Worm (Caenorhabditis elegans) whole organism, L2 larva: ENCODE data around the gene sec-20.

Experiments used
- C34F6.9 ChIP-seq: fragments of 150-350 bp; optimal IDR thresholded peaks from 2 replicates; lab custom pipeline; 2014; ENCODE audit warnings: missing biosample characterization, missing genetic modification characterization
- F13H6.1 ChIP-seq: sonication (generic microtip); optimal IDR thresholded peaks from 2 replicates; lab custom pipeline; 2016; ENCODE audit warnings: missing genetic modification characterization, missing compliant biosample characterization
- R02D3.7 ChIP-seq: fragments of 150-350 bp; optimal IDR thresholded peaks from 2 replicates; lab custom pipeline; 2014; ENCODE audit warnings: missing biosample characterization, missing genetic modification characterization
- Y55F3AM.14 ChIP-seq: fragments of 200-800 bp; sonication (Bioruptor generic); optimal IDR thresholded peaks from 2 replicates; lab custom pipeline; 2018; ENCODE audit warnings: mild to moderate bottlenecking, missing genetic modification characterization, missing compliant biosample characterization
- alr-1 ChIP-seq: fragments of 150-350 bp; optimal IDR thresholded peaks from 2 replicates; lab custom pipeline; 2014; ENCODE audit warnings: missing biosample characterization, missing genetic modification characterization
- aly-2 ChIP-seq: fragments of 150-350 bp; optimal IDR thresholded peaks from 2 replicates; lab custom pipeline; 2014; ENCODE audit warnings: missing biosample characterization, missing genetic modification characterization
- blmp-1 ChIP-seq: sonication (generic microtip); optimal IDR thresholded peaks from 2 replicates; lab custom pipeline; 2017; ENCODE audit warnings: missing genetic modification characterization, mild to moderate bottlenecking, missing compliant biosample characterization, antibody characterized with exemption, moderate library complexity; ENCODE audit not compliant: insufficient read depth
- ceh-16 ChIP-seq: fragments of 150-350 bp; optimal IDR thresholded peaks from 2 replicates; lab custom pipeline; 2014; ENCODE audit warnings: missing biosample characterization, missing genetic modification characterization
- ceh-82 ChIP-seq: fragments of 150-350 bp; optimal IDR thresholded peaks from 2 replicates; lab custom pipeline; 2014; ENCODE audit warnings: missing biosample characterization, missing genetic modification characterization
- crh-2 ChIP-seq: sonication (generic microtip); optimal IDR thresholded peaks from 2 replicates; lab custom pipeline; 2017; ENCODE audit warnings: missing biosample characterization, missing genetic modification characterization
- dmd-4 ChIP-seq: sonication (generic microtip); optimal IDR thresholded peaks from 2 replicates; lab custom pipeline; 2017; ENCODE audit warnings: missing biosample characterization, missing genetic modification characterization
- elt-3 ChIP-seq: sonication (generic microtip); optimal IDR thresholded peaks from 2 replicates; lab custom pipeline; 2017; ENCODE audit warnings: missing biosample characterization, missing genetic modification characterization
- fos-1 ChIP-seq: fragments of 150-350 bp; optimal IDR thresholded peaks from 2 replicates; lab custom pipeline; 2014; ENCODE audit warnings: missing biosample characterization, missing genetic modification characterization
- gmeb-1 ChIP-seq: fragments of 150-350 bp; optimal IDR thresholded peaks from 2 replicates; lab custom pipeline; 2014; ENCODE audit warnings: missing biosample characterization, missing genetic modification characterization
- lin-11 ChIP-seq: fragments of 150-350 bp; sonication (generic microtip); optimal IDR thresholded peaks from 2 replicates; lab custom pipeline; 2014; ENCODE audit warnings: missing biosample characterization, missing genetic modification characterization, inconsistent platforms, mixed read lengths
- lin-13 ChIP-seq: fragments of 150-350 bp; optimal IDR thresholded peaks from 2 replicates; lab custom pipeline; 2014; ENCODE audit warnings: missing biosample characterization, missing genetic modification reagents, missing genetic modification characterization
- lsy-2 ChIP-seq, 2 experiments: fragments of 150-350 bp in 1 of 2; sonication (generic microtip) in 1 of 2; optimal IDR thresholded peaks; 2 replicates each; lab custom pipeline; 2014 to 2017; ENCODE audit warnings: missing biosample characterization in 2 of 2, missing genetic modification characterization in 2 of 2
- nhr-10 ChIP-seq: sonication (generic microtip); optimal IDR thresholded peaks from 2 replicates; lab custom pipeline; 2017; ENCODE audit warnings: missing biosample characterization, missing genetic modification characterization
- nhr-11 ChIP-seq: fragments of 150-350 bp; optimal IDR thresholded peaks from 2 replicates; lab custom pipeline; 2014; ENCODE audit warnings: missing biosample characterization, missing genetic modification characterization
- nhr-12 ChIP-seq: fragments of 150-350 bp; optimal IDR thresholded peaks from 2 replicates; lab custom pipeline; 2014; ENCODE audit warnings: missing biosample characterization, missing genetic modification characterization
- nhr-129 ChIP-seq: fragments of 150-350 bp; optimal IDR thresholded peaks from 2 replicates; lab custom pipeline; 2014; ENCODE audit warnings: missing biosample characterization, missing genetic modification characterization
- nhr-21 ChIP-seq: fragments of 150-350 bp; optimal IDR thresholded peaks from 2 replicates; lab custom pipeline; 2014; ENCODE audit warnings: missing biosample characterization, missing genetic modification characterization
- nhr-23 ChIP-seq: fragments of 150-350 bp; optimal IDR thresholded peaks from 2 replicates; lab custom pipeline; 2014; ENCODE audit warnings: missing biosample characterization, missing genetic modification reagents, missing genetic modification characterization
- nhr-6 ChIP-seq: fragments of 150-350 bp; optimal IDR thresholded peaks from 2 replicates; lab custom pipeline; 2014; ENCODE audit warnings: missing biosample characterization, missing genetic modification characterization
- peb-1 ChIP-seq: fragments of 150-350 bp; optimal IDR thresholded peaks from 2 replicates; lab custom pipeline; 2014; ENCODE audit warnings: missing biosample characterization, missing genetic modification characterization
- sem-4 ChIP-seq: fragments of 150-350 bp; optimal IDR thresholded peaks from 2 replicates; lab custom pipeline; 2014; ENCODE audit warnings: missing biosample characterization, missing genetic modification reagents, missing genetic modification characterization
- skn-1 ChIP-seq: sonication (generic microtip); optimal IDR thresholded peaks from 2 replicates; lab custom pipeline; 2017; ENCODE audit warnings: missing biosample characterization, missing genetic modification characterization
- sma-3 ChIP-seq: sonication (generic microtip); optimal IDR thresholded peaks from 2 replicates; lab custom pipeline; 2016; ENCODE audit warnings: missing genetic modification reagents, missing genetic modification characterization, missing compliant biosample characterization
- sma-9 ChIP-seq, 2 experiments: fragments of 150-350 bp in 1 of 2; sonication (generic microtip) in 1 of 2; optimal IDR thresholded peaks; 2 replicates each; lab custom pipeline; 2014 to 2016; ENCODE audit warnings: missing genetic modification characterization in 2 of 2, mild to moderate bottlenecking in 1 of 2, missing biosample characterization in 1 of 2, missing compliant biosample characterization in 1 of 2, missing genetic modification reagents in 1 of 2, moderate library complexity in 1 of 2
- snpc-4 ChIP-seq: fragments of 150-350 bp; optimal IDR thresholded peaks from 2 replicates; lab custom pipeline; 2014; ENCODE audit warnings: missing biosample characterization, missing genetic modification characterization
- unc-39 ChIP-seq: fragments of 150-350 bp; optimal IDR thresholded peaks from 2 replicates; lab custom pipeline; 2014; ENCODE audit warnings: missing biosample characterization, missing genetic modification characterization
- unc-55 ChIP-seq: fragments of 150-350 bp; sonication (generic microtip); optimal IDR thresholded peaks from 3 replicates; lab custom pipeline; 2014; ENCODE audit warnings: missing biosample characterization, missing genetic modification reagents, missing genetic modification characterization
- unc-62 ChIP-seq: fragments of 150-350 bp; optimal IDR thresholded peaks from 2 replicates; lab custom pipeline; 2014; ENCODE audit warnings: missing biosample characterization, missing genetic modification reagents, missing genetic modification characterization
- zag-1 ChIP-seq: fragments of 150-350 bp; optimal IDR thresholded peaks from 2 replicates; lab custom pipeline; 2014; ENCODE audit warnings: missing biosample characterization, missing genetic modification characterization
- ztf-11 ChIP-seq: sonication (generic microtip); optimal IDR thresholded peaks from 2 replicates; lab custom pipeline; 2017; ENCODE audit warnings: missing biosample characterization, missing genetic modification characterization
- ztf-4 ChIP-seq: fragments of 150-350 bp; optimal IDR thresholded peaks from 2 replicates; lab custom pipeline; 2014; ENCODE audit warnings: missing biosample characterization, missing genetic modification characterization

sec-20 gene

DNA sequence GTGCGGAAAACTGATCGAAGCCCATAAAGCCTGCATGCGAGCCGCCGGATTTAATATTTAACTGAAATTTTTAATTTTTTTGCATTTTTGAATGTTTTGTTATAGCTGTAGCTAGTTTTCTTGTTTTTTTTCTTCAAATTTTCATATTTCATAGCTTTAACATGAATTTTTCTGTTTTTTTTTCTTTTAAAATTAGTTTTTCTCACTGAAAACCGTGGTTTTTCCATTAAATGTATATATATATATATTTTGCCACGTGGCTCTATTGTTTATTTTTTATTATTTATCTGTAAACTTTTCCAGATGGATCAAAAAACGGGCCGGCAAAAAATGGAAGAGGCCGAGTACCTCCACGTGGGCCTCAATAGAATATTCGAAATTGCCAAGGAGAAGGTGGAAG, at the start of gene sec-20:
sec-20 (plus strand) TSS at position 301 of the 400 bp plus-strand sequence.
- TF ChIP-seq nhr-21 (tag; lab: Kevin White, UChicago): no peak
- TF ChIP-seq lin-13 (GFP tag; lab: Kevin White, UChicago): no peak
- no peak for TF ChIP-seq unc-55 (GFP tag; lab: Kevin White, UChicago)
- no peak for TF ChIP-seq lin-11 (tag; lab: Kevin White, UChicago)
- TF ChIP-seq unc-62 (GFP tag; lab: Kevin White, UChicago): no peak
- no peak for TF ChIP-seq blmp-1
- TF ChIP-seq dmd-4 (tag; lab: Kevin White, UChicago): no peak
- no peak for TF ChIP-seq ztf-11 (tag; lab: Kevin White, UChicago)
- TF ChIP-seq fos-1: no peak
- TF ChIP-seq sma-9 (GFP tag; optimal IDR thresholded peaks at IDR 0.05; lab: Kevin White, UChicago): no peak
- no peak for TF ChIP-seq sma-9 (tag; optimal IDR thresholded peaks at IDR 0.05; lab: Kevin White, UChicago)
- no peak for TF ChIP-seq C34F6.9 (tag; lab: Kevin White, UChicago)
- no peak for TF ChIP-seq peb-1 (tag; lab: Kevin White, UChicago)
- TF ChIP-seq alr-1 (tag; lab: Kevin White, UChicago): no peak
- no peak for TF ChIP-seq nhr-11 (tag; lab: Kevin White, UChicago)
- no peak for TF ChIP-seq ceh-16
- TF ChIP-seq snpc-4 (tag; lab: Kevin White, UChicago): no peak
- TF ChIP-seq, all 48 proteins: peak for 0

- no peak for TF ChIP-seq elt-3 (tag; lab: Kevin White, UChicago)
- TF ChIP-seq aly-2 (tag; lab: Kevin White, UChicago): no peak
- TF ChIP-seq peb-1 (tag; lab: Kevin White, UChicago): no peak
- no peak for TF ChIP-seq Y55F3AM.14 (GFP tag; lab: Kevin White, UChicago)
- no peak for TF ChIP-seq gmeb-1 (tag; lab: Kevin White, UChicago)
- TF ChIP-seq nhr-10 (tag; lab: Kevin White, UChicago): no peak
- no peak for TF ChIP-seq F13H6.1 (tag; lab: Kevin White, UChicago)
- no peak for TF ChIP-seq ceh-82 (tag; lab: Kevin White, UChicago)
- TF ChIP-seq nhr-21 (tag; lab: Kevin White, UChicago): no peak
- no peak for TF ChIP-seq nhr-23 (tag; lab: Kevin White, UChicago)
- TF ChIP-seq unc-39 (tag; lab: Kevin White, UChicago): no peak
- no peak for TF ChIP-seq ceh-16
- no peak for TF ChIP-seq nhr-6 (tag; lab: Kevin White, UChicago)
- no peak for TF ChIP-seq sma-3
- TF ChIP-seq lsy-2 (tag; optimal IDR thresholded peaks at IDR 0.05; lab: Kevin White, UChicago): no peak
- no peak for TF ChIP-seq lin-11 (tag; lab: Kevin White, UChicago)
- TF ChIP-seq zag-1 (tag; lab: Kevin White, UChicago): no peak
- TF ChIP-seq unc-55 (GFP tag; lab: Kevin White, UChicago): no peak
- TF ChIP-seq, all 48 proteins: peak for 0
These were observed 48.8 kb upstream of the sec-20 start, which contains the start of gene fbxb-82 for ce11 chrIII:143121-143520. Gene fbxb-82 (minus strand): TSS chrIII:143221.

DNA sequence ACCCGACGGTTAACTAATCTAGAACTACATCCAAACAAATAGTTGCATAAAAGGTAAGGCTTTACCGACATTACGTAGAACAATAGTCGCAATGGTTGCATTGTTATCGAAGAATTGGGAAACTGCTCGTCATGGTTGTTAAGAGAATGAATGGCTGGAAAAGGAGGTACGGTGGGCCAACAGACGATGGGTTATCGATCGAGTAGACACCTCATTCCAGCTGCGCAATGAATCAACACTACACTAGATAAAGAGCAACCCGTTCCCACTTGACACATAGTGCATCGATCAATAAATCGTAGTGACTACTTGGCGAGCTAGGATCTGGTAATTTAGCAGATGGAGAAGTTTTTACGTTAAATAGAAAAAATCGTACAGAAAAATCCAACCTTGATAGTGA, 46.8 kb upstream of the sec-20 start, which contains the start of the genes T17A3.12 and fbxb-83:
T17A3.12 (minus strand) TSS at position 101 of the 400 bp plus-strand sequence.
fbxb-83 (minus strand) TSS at position 134 of the 400 bp plus-strand sequence.
- TF ChIP-seq nhr-10 (tag; lab: Kevin White, UChicago): no peak
- no peak for TF ChIP-seq nhr-12
- no peak for TF ChIP-seq ztf-4
- TF ChIP-seq gmeb-1 (tag; lab: Kevin White, UChicago): no peak
- TF ChIP-seq crh-2: no peak
- no peak for TF ChIP-seq unc-55 (GFP tag; lab: Kevin White, UChicago)
- no peak for TF ChIP-seq blmp-1
- no peak for TF ChIP-seq nhr-23 (tag; lab: Kevin White, UChicago)
- no peak for TF ChIP-seq C34F6.9 (tag; lab: Kevin White, UChicago)

DNA sequence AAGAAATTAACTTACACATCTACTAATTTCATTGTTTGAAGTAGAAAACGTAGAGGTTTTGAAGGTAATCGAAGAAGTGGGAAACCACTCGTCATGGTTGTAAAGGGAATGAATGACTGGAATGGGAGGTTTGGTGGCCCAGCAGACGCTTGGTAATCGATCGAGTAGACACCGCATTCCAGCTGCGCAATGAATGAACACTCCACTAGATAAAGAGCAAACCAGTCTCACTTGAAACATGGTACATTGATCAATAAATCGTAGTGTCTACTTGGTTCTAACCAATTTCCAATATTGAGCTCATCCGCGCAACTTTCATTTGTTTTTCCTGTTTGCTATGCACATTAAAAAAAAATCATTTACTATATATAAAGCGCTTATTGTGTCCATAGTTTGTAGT, 45.5 kb upstream of the sec-20 start, which contains the start of gene fbxb-84:
fbxb-84 (minus strand) TSS at position 101 of the 400 bp plus-strand sequence.
- TF ChIP-seq peb-1 (tag; lab: Kevin White, UChicago) (no peak), lin-11 (tag; lab: Kevin White, UChicago) (no peak), unc-62 (GFP tag; lab: Kevin White, UChicago) (no peak), fos-1 (no peak), R02D3.7 (tag; lab: Kevin White, UChicago) (no peak), crh-2 (no peak), sem-4 (no peak), elt-3 (tag; lab: Kevin White, UChicago) (no peak), nhr-10 (tag; lab: Kevin White, UChicago) (no peak), nhr-21 (tag; lab: Kevin White, UChicago) (no peak), nhr-6 (tag; lab: Kevin White, UChicago) (no peak), C34F6.9 (tag; lab: Kevin White, UChicago) (no peak), skn-1 (no peak), zag-1 (tag; lab: Kevin White, UChicago) (no peak), gmeb-1 (tag; lab: Kevin White, UChicago) (no peak), alr-1 (tag; lab: Kevin White, UChicago) (no peak), nhr-129 (no peak)
